Worm (Caenorhabditis elegans) whole organism, mixed stage, embryonic: ENCODE results near the gene exc-13.

ENCODE experiments used
- drap-1 ChIP-seq: fragments of 200-800 bp; sonication (Bioruptor generic); optimal IDR thresholded peaks from 3 replicates; lab custom pipeline; 2018; ENCODE audit warnings: mild to moderate bottlenecking, missing genetic modification characterization, missing compliant biosample characterization
- nhr-12 ChIP-seq: fragments of 150-350 bp; optimal IDR thresholded peaks from 2 replicates; lab custom pipeline; 2014; ENCODE audit warnings: missing biosample characterization, missing genetic modification characterization
- sptf-1 ChIP-seq: sonication (generic microtip); optimal IDR thresholded peaks from 2 replicates; lab custom pipeline; 2017; ENCODE audit warnings: mild to moderate bottlenecking, missing genetic modification characterization, moderate library complexity, missing compliant biosample characterization
- ztf-11 ChIP-seq: fragments of 150-350 bp; optimal IDR thresholded peaks from 2 replicates; lab custom pipeline; 2014; ENCODE audit warnings: missing biosample characterization, missing genetic modification characterization

DNA sequence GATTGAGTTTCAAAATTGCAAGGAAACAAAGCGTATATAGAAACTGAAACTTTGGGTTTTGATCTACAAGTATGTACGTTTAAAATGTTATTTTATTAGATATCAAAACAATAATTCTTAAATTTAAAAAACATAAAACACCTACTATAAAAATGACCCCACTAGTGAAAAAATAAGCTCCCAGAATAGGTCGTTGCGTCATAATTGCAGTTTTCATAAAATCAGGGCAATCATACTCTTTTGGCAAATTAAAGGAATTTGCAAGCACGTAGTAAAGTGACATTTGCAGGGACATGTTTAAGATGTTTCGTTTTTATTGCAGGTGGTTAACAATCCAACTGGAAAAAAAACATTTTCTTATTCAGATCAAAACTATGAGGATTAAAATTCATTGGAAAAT is 43.5 kb downstream of the exc-13 start, which contains the start of gene srt-6:
- TF ChIP-seq drap-1: no peak
- TF ChIP-seq nhr-12 (tag; lab: Kevin White, UChicago): no peak
- no peak for TF ChIP-seq sptf-1 (tag; lab: Kevin White, UChicago)
- TF ChIP-seq ztf-11 (tag; lab: Kevin White, UChicago): no peak
